Worm (Caenorhabditis elegans) whole organism, L4/young adult: Measurements from ENCODE around the gene D1005.2.
"Not testable (repeated sequence)": the region's sequence is repeated elsewhere in the genome, so short reads cannot be mapped to it uniquely, and the experiment has no call there.

ENCODE experiments used
- W03F9.2 ChIP-seq: fragments of 150-350 bp; optimal IDR thresholded peaks from 2 replicates; lab custom pipeline; 2014; ENCODE audit warnings: missing biosample characterization, missing genetic modification characterization
- dao-5 ChIP-seq: sonication (generic microtip); optimal IDR thresholded peaks from 2 replicates; lab custom pipeline; 2016; ENCODE audit warnings: missing genotype, missing genetic modification characterization, moderate library complexity, missing compliant biosample characterization
- him-1 ChIP-seq: sonication (generic microtip); optimal IDR thresholded peaks from 2 replicates; lab custom pipeline; 2016; ENCODE audit warnings: missing genotype, missing genetic modification reagents, missing genetic modification characterization, missing compliant biosample characterization

D1005.2 gene

DNA sequence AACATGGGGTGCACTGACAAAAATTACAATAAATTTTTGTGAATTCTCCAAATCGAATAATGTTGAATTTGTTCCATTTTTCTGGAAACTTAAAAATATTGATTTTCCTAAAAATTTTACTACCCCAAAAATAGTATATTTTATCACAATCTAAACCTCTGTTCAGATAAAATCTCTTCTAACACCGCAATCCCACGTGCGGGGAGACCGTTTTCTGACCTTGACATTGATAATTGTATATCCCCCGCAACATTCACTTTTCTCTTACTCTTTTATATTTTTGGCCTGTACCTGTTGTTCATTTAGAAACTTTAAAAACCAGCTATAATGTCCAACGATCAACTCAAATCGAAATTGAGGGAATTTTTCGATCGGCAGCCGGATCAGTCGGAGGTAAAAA, at the start of gene D1005.2:
Gene D1005.2, plus strand, starts transcription at position 230 of the 400 bp plus-strand sequence.
- TF ChIP-seq him-1 (tag; lab: Kevin White, UChicago) (no peak), W03F9.2 (tag; lab: Kevin White, UChicago) (no peak), dao-5 (tag; lab: Kevin White, UChicago) (no peak)

DNA sequence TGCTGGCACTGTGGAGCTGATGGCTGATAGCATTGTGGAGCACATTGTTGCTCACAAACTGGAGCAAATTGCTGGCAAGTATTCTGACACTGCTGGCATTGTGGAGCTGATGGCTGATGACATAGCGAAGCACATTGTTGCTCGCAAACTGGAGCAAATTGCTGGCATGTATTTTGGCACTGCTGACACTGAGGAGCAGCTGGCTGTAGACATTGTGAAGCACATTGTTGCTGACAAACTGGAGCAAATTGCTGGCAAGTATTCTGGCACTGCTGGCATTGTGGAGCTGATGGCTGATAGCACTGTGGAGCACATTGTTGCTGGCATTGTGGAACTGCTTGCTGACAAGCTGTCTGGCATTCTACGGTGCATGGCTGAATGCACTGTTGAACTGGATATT, 49.6 kb upstream of the D1005.2 start:
- TF ChIP-seq W03F9.2 (tag; lab: Kevin White, UChicago), result no peak
- no peak for TF ChIP-seq dao-5 (tag; lab: Kevin White, UChicago)
- TF ChIP-seq him-1 (tag; lab: Kevin White, UChicago), result no peak

DNA sequence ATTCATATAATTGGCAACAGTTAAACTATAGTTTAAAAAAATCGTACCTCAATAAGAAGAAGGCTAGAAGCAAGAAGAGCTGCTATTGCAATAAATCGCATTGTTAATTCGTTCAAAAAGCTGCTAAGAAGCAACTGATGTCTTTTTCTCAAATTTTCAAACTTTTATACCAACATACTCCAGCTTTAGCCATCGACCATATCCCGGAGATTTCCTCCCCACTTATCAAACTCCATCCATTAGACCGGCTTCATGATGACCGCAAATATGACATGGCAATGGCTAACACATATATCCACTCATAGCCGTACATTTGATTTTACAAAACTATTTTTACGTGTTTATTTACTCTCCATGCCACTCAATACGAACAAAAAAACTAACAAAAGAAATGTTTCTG, 48.3 kb upstream of the D1005.2 start, which contains the start of gene abu-2:
Gene abu-2, minus strand, starts transcription at position 101 of the 400 bp plus-strand sequence.
- no peak for TF ChIP-seq dao-5 (tag; lab: Kevin White, UChicago)
- TF ChIP-seq W03F9.2 (tag; lab: Kevin White, UChicago), result no peak
- TF ChIP-seq him-1 (tag; lab: Kevin White, UChicago), result no peak

DNA sequence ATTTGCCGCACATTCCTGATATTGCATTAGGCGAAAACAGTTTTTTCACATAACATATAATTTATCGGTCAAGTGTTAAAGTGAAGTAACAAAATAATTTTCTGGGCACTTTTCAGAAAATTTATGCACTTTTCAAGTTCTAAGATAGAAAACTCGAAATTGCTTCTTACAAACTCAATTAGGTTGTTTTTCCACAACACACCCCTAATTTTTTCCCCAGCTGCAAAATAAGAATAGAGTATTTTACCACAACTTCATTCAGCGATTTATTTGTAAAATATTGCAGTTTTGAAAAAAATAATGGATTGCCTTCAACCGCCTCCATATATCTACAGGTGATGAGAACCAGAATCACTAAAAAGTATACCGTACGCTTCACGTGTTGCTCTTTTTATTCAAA, 46.0 kb upstream of the D1005.2 start, which contains the start of gene srh-19:
Gene srh-19, plus strand, starts transcription at position 301 of the 400 bp plus-strand sequence.
- TF ChIP-seq dao-5 (tag; lab: Kevin White, UChicago), result no peak

DNA sequence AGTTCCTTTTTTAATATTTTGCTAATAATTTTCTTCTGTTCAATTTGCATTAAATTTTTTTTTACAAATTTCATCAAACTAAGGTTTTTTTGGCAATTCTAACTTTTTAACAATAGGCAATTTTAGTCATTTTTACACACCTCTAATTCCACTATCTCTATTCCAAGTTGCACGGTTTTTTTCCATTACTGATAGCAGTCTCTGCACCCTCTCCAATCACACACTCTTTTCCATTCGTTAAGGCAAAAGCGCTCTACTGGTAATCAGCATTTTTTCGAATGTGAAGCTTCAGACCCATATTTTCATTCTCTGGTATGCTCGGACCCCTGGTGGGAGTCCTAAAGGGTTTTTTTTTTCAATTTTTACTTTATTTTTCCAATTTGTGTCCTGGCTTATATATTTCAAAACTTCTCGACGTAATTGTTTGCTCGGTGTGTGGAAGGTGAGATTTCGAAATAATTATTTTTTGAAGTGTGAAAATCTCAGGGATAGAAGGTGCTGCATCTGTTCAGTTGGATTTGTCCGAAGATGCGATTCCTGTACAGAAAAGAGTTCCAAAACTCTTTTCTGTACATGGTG, 42.0 kb upstream of the D1005.2 start, which contains the start of the genes F19G12.4 and F19G12.8:
Gene F19G12.4, plus strand, starts transcription at position 529 of the 579 bp plus-strand sequence.
Gene F19G12.8, plus strand, starts transcription at position 545 of the 579 bp plus-strand sequence.
- TF ChIP-seq dao-5 (tag; lab: Kevin White, UChicago) (no peak), him-1 (tag; lab: Kevin White, UChicago) (no peak), W03F9.2 (tag; lab: Kevin White, UChicago) (no peak)

DNA sequence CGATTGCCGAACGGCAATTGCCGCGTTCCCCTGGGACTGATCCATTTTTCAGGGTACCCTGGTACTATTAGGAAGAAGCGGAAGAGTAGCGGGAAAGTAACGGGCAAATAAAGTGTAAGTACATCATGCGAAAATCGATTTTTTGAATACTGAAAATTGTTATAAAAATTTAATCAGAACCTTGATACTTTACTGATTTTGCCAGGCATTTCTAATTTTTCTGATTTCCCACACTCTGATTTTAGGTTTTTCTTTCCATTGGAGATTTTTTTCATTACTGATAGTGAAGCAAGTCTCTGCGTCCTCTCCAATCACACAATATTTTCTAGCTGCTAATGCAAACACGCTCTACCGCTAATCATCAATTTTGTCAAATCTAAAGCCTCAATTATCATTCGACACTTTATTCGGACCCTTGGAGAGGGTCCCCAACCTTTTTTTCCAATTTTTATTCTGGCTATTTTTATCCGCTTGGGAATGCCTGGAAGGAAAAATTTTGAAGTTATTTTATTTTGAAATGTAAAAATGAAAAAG, 39.6 kb upstream of the D1005.2 start, which contains the start of gene F19G12.9:
Gene F19G12.9, plus strand, starts transcription at position 51 of the 534 bp plus-strand sequence.
- TF ChIP-seq W03F9.2 (tag; lab: Kevin White, UChicago) (no peak), dao-5 (tag; lab: Kevin White, UChicago) (no peak), him-1 (tag; lab: Kevin White, UChicago) (no peak)

DNA sequence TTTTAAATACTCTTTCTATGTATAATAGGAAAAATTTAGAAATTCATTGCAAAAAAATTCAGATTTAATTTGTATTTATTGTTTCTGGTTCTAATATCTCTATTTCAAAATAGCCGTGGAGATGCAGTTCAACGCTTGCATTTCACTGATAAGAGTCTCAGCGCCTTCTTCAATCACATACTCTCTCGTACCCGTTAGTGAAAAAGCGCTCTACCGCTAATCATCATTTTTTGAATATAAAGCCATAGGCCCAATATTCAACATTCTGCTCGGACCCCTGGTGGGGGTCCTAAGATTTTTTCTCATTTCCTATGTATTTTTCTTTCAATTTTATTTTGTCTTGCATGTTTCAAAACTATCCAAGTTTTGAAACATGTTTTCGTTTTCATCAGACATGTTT, 38.3 kb upstream of the D1005.2 start:
- no peak for TF ChIP-seq him-1 (tag; lab: Kevin White, UChicago)
- no peak for TF ChIP-seq W03F9.2 (tag; lab: Kevin White, UChicago)
- TF ChIP-seq dao-5 (tag; lab: Kevin White, UChicago), result no peak

DNA sequence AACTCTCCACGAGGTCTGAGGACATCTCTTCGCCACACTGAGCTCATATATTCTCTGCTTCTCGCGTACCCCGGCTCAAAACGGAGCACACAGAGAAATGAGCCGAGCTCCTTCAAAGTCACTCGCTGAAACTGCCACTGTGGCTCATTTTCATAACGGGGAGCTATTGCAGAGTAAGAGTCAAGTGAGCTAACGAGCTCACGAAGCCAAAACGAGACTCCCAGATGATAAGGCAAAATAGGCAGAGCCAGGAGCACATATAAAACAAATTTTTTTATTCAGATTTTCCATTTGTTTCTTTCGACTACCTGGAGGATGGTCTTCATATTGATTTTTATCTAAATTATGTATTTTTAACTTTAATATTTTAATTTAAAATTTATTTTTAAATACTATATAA, 34.3 kb upstream of the D1005.2 start, which contains the start of gene F19G12.3:
Gene F19G12.3, plus strand, starts transcription at position 301 of the 400 bp plus-strand sequence.
- no peak for TF ChIP-seq dao-5 (tag; lab: Kevin White, UChicago)
- TF ChIP-seq W03F9.2 (tag; lab: Kevin White, UChicago), result no peak
- TF ChIP-seq him-1 (tag; lab: Kevin White, UChicago), result no peak

DNA sequence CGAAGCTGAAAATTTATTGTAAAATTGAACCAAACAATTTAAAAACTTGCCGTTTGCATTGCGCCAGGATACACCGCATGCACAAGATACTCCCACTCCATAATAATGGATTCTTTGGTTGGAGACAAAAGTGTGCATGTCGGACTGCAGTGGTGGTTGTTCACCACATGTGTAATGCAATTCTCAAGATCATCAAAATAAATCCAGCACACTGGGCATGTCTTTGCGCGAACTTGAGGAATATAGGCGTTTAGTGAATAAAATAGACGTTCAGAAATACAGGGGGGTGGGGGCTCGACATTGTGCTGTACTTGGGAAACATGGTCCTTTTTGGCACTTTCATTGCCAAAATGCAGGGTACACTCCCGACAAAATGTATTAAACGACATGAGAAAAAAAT, 32.4 kb upstream of the D1005.2 start, which contains the start of gene F19G12.11:
Gene F19G12.11, minus strand, starts transcription at position 101 of the 400 bp plus-strand sequence.
- TF ChIP-seq him-1 (tag; lab: Kevin White, UChicago) (no peak), dao-5 (tag; lab: Kevin White, UChicago) (no peak), W03F9.2 (tag; lab: Kevin White, UChicago) (no peak)

DNA sequence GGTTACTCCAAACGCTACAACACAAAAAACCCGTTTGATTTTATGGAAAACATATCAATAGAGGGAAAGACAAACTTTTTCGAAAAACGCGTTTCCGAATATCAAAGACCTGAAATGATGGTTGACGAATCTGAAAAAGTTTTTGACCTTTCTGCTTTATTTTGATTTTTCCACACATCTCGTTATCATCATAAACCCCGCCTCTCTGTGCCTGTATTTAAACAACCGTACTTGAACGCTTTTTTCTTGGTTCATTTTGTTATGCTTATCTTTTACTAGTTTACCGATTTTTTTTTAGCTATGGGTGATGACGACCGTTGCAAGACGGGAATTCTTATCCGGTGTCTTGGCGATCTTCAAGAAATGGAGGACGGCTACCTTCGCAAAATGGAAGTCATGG, 28.1 kb upstream of the D1005.2 start, which contains the start of gene F19G12.1:
Gene F19G12.1, plus strand, starts transcription at position 301 of the 400 bp plus-strand sequence.
- not testable (repeated sequence) for TF ChIP-seq W03F9.2, him-1, dao-5 (tag; lab: Kevin White, UChicago)

DNA sequence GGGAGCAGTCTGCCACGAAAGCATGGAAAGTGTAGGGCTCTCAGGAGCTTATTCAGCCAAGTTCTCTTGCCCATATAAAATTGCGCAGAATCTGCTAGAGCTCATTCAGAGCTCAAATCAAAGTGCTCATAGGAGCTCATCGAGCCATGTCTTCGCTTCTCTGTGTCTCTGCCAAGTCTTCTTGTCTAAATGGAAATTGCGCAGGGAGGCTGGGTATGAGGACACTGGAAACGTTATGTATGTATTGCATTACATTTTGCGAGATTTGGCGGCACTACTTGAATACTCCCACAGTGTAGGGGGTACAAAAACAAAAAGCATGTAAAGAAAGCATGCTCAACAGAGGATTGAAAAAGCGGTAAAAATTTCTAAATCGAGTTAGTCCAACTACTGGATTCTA, 21.7 kb upstream of the D1005.2 start:
- TF ChIP-seq him-1 (tag; lab: Kevin White, UChicago) (no peak), dao-5 (tag; lab: Kevin White, UChicago) (no peak), W03F9.2 (tag; lab: Kevin White, UChicago) (no peak)

DNA sequence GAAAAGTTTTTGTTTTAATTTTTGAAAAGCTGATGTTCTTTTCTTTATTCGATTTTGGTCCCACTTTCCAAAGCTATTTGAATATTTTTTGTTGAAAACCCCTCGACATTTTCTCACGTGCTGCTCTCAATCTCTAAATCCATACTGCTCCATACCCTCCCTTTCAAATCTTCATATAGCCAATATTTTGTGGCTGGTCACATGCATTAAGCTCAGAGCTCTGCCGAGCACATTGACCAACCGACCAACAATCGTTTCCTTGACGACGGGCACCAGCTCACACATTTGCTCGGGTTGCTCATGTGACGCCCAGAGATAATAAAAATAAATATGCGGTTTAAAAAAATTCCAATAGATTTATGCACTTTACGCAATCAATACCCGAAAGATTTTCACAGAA, 19.9 kb upstream of the D1005.2 start:
- no peak for TF ChIP-seq W03F9.2 (tag; lab: Kevin White, UChicago)
- no peak for TF ChIP-seq dao-5 (tag; lab: Kevin White, UChicago)
- no peak for TF ChIP-seq him-1 (tag; lab: Kevin White, UChicago)

DNA sequence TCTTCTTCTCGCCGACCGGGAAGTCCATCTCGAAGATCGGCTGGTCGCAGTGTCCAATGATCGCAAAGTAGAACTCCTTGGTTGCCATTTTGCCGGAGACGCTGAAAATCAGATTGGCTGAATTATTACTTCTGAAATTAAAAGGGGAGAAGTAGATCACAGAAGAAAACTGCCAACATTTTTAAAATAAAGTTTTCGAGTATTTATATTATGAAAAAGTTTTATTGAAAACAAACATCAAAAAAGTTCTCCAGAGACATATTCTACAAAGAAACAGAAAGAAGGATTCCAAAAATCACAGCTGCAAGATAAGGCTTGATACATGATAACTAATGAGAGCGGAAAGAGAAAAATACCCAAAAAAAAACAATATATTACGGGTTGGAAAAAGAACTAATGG, 18.7 kb upstream of the D1005.2 start, which contains the start of gene sedl-1:
Gene sedl-1, minus strand, starts transcription at position 101 of the 400 bp plus-strand sequence.
- no peak for TF ChIP-seq dao-5 (tag; lab: Kevin White, UChicago)
- no peak for TF ChIP-seq him-1 (tag; lab: Kevin White, UChicago)
- TF ChIP-seq W03F9.2 (tag; lab: Kevin White, UChicago), result no peak
